Fruit fly (Drosophila melanogaster): ENCODE measurements around the gene sdk.

Gene sdk

DNA sequence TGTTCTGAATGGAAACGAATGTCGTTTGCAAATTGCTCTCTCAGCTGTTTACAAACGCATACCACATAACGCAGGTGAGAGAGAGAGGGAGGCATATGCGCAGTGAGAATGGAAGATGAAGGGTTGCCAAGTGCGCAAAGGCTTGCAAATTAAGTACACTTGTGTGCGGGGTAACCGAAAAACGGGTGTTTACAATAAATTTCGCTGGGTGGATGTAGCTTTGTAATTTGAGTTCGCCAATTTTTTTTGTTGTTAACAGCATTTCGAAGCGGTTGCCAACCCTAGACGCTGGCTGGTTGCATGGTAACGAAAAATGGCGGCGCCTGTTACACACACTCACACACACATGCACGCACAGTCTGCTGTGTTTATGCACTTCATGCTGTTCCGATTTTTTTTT lies 31.7 kb upstream of the sdk start (continued):
- TF ChIP-seq achi (GFP tag; optimal IDR thresholded peaks at IDR 0.05) (peak; percentile 95), CG10669 (GFP tag; optimal IDR thresholded peaks at IDR 0.05) (peak; percentile 94), acj6 (GFP tag; optimal IDR thresholded peaks at IDR 0.05) (peak; percentile 95), CG6792 (GFP tag; optimal IDR thresholded peaks at IDR 0.05) (peak; percentile 96), Eip75B (GFP tag; optimal IDR thresholded peaks at IDR 0.05) (peak; percentile 95), Eip78C (GFP tag) (peak; percentile 98), CG1621 (tag; optimal IDR thresholded peaks at IDR 0.05) (peak; percentile 96), CG8632 (GFP tag; optimal IDR thresholded peaks at IDR 0.05) (peak; percentile 93)

DNA sequence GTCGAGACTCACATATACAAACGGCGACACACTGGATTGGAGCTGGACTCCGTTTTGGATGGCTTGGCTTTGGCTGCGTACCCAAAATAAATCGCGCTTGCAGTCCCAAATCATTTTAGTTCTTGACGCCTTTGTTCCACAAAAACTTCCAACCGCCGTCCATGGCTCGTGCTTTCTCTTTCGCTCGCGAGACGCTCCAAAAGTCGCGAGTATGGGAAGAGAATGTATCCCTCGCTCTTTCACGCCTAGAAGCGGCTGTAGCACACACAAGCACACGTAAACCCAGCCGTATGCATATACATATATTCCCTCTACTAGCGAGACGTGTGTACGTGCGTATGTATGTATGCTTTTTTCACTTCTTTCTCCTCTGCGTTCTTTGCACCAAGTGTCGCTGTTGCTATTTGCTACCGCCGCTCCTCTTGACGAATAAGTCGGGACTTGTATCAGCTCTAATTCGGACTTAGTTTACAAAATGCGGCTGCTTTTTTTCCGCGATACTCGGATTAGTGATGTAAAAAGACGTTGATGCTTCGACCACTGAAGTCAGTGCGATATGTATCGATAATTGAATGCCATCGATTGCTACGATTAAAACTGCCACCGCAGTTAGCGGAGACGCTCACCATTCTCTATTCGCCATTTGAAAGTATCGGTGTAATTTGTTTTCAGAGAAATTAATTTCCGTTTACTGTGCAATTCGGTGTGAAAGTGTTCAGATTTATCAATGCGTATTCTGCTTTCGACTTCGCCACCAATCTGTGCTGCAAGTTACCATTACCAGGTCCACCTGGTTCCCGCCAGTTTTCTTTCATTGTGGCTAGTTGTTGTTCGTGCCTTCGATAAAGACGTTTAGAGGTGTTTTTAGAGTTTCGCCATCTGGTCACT lies 30.9 kb upstream of the sdk start, which contains the start of the genes Hmt4-20 and SkpA:
TSS of gene Hmt4-20 (minus strand) at position 542 of the 888 bp plus-strand sequence.
TSS of gene SkpA (plus strand) at position 623 of the 888 bp plus-strand sequence.
- no peak for TF ChIP-seq CG3919 (GFP tag; optimal IDR thresholded peaks at IDR 0.05)
- peak; percentile 43; the same call in 1 of the 3 replicates for TF ChIP-seq CG6163 (GFP tag; IDR thresholded peaks at IDR 0.05)
- TF ChIP-seq Sox14 (GFP tag; optimal IDR thresholded peaks at IDR 0.05) = peak; percentile 4
- TF ChIP-seq CG6854 (GFP tag; optimal IDR thresholded peaks at IDR 0.05) = no peak
- 0 out of 3 replicates have a peak, but pooled peaks have one; percentile 6 for TF ChIP-seq eg (GFP tag; IDR thresholded peaks at IDR 0.05)
- TF ChIP-seq Eip78C (GFP tag) = peak; percentile 53
- TF ChIP-seq CG6276 (GFP tag; optimal IDR thresholded peaks at IDR 0.05) = no peak
- no peak for TF ChIP-seq dac (GFP tag; optimal IDR thresholded peaks at IDR 0.05)
- TF ChIP-seq svp (GFP tag) = peak; percentile 55
- TF ChIP-seq Gug (GFP tag; IDR thresholded peaks at IDR 0.05) = no peak

DNA sequence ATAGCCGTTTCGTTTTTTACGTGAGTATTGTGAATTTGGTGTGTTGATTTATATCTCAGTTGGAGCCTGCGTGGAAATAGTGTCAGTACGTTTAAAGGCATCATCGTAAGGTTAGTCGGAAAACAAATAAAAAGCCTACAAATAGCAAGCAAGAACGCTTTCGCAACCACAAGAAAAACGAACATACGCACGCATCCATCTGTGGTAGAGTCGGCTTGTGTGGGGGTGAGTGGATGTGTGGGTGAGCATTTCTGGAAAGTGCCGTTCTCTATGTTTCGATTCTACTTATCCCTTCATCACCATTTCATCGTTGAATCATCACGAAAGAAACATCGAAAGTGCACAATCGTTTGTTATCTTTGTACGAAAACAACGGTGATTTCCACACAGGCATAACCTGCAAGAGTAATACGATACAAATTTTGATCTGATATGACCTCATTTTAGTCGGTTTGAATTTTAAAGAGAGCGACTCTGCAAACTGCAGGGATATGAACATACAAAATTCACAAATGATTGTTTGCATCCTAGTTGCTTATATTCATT lies 30.2 kb upstream of the sdk start:
- TF ChIP-seq CG9139 (GFP tag; optimal IDR thresholded peaks at IDR 0.05) (peak; percentile 9), CG11762 (GFP tag; optimal IDR thresholded peaks at IDR 0.05; ENCODE audit: insufficient read depth) (no peak), fd85E (GFP tag; optimal IDR thresholded peaks at IDR 0.05) (no peak), vri (GFP tag; optimal IDR thresholded peaks at IDR 0.05) (no peak), Eip78C (GFP tag) (peak; percentile 14), CG6808 (GFP tag; optimal IDR thresholded peaks at IDR 0.05) (peak; percentile 2), Hr39 (GFP tag; optimal IDR thresholded peaks at IDR 0.05) (no peak)

dm6 chrX:658021-658420 lies 28.6 kb upstream of the sdk start:
- TF ChIP-seq net (GFP tag; optimal IDR thresholded peaks at IDR 0.05) = no peak
- TF ChIP-seq Eip78C (GFP tag) = peak; percentile 16
- TF ChIP-seq CG6854 (GFP tag; optimal IDR thresholded peaks at IDR 0.05) = no peak
- no peak for TF ChIP-seq spab (GFP tag; optimal IDR thresholded peaks at IDR 0.05)

DNA sequence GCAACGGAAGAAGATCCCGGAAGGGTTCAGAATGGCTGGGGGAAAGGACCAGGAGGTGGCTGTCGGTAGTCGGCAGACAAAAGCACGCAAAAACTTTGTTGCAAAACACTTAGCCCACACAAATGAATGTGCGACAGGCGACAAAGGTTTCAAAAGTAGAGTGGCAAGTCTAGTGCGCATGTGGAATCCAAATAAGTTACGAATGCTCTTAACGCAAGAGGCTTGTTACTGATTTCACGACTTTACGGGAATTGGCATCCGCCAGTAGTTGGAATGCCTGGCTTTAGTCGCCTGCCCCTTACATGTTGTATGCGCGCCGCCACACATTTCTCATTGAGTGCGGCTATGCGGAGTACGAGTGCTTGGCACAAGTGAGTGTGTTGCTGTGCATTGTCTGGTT lies 8.1 kb upstream of the sdk start:
- TF ChIP-seq CG11294 (GFP tag; IDR thresholded peaks at IDR 0.05) (no peak), CG4318 (GFP tag; optimal IDR thresholded peaks at IDR 0.05) (no peak), CG11902 (GFP tag; optimal IDR thresholded peaks at IDR 0.05) (no peak), CG8319 (GFP tag; optimal IDR thresholded peaks at IDR 0.05) (no peak), cyc (GFP tag; optimal IDR thresholded peaks at IDR 0.05) (peak; percentile 40), vri (GFP tag; optimal IDR thresholded peaks at IDR 0.05) (no peak), eg (GFP tag; IDR thresholded peaks at IDR 0.05) (peak; percentile 53; the same call in 2 of the 3 replicates), CG1621 (tag; optimal IDR thresholded peaks at IDR 0.05) (peak; percentile 2), fkh (GFP tag; optimal IDR thresholded peaks at IDR 0.05) (no peak), CG8632 (GFP tag; optimal IDR thresholded peaks at IDR 0.05) (no peak), salr (GFP tag; optimal IDR thresholded peaks at IDR 0.05) (peak in 1 of 2 experiments; percentile 2), Sox15 (GFP tag; optimal IDR thresholded peaks at IDR 0.05) (no peak), CG8119 (GFP tag; IDR thresholded peaks at IDR 0.05) (peak; percentile 37; the same call in 2 of the 3 replicates), Hr38 (GFP tag; optimal IDR thresholded peaks at IDR 0.05) (no peak), CG7368 (GFP tag; optimal IDR thresholded peaks at IDR 0.05) (peak; percentile 22), OdsH (GFP tag; optimal IDR thresholded peaks at IDR 0.05) (peak; percentile 23), Hr4 (GFP tag; optimal IDR thresholded peaks at IDR 0.05) (peak; percentile 32), Blimp-1 (GFP tag; optimal IDR thresholded peaks at IDR 0.05) (no peak), dac (GFP tag; optimal IDR thresholded peaks at IDR 0.05) (peak; percentile 9), dsx (GFP tag; optimal IDR thresholded peaks at IDR 0.05; ENCODE audit: poor library complexity, severe bottlenecking) (peak; percentile 49), Gug (GFP tag; IDR thresholded peaks at IDR 0.05) (peak; percentile 38; the same call in 1 of the 2 replicates), ss (GFP tag; optimal IDR thresholded peaks at IDR 0.05) (no peak), Hr39 (GFP tag; optimal IDR thresholded peaks at IDR 0.05) (peak; percentile 38), CG6276 (GFP tag; optimal IDR thresholded peaks at IDR 0.05) (no peak)

All from whole organism, prepupa.